Fruit fly (Drosophila melanogaster) whole organism, embryonic: ENCODE measurements around the gene Kdm2.

Source experiments
- Adf1 ChIP-seq: fragments of 200-800 bp; sonication (Bioruptor generic); IDR thresholded peaks from 2 replicates; pipeline ENCODE4 v1.3.6; 2022; ENCODE audit warnings: missing biosample characterization, missing genetic modification characterization
- Atf3 ChIP-seq: fragments of 200-800 bp; sonication (Bioruptor generic); optimal IDR thresholded peaks from 3 replicates; lab custom pipeline; 2016; ENCODE audit warnings: missing biosample characterization, missing genetic modification characterization
- Blimp-1 ChIP-seq: fragments of 200-800 bp; sonication (Bioruptor generic); optimal IDR thresholded peaks from 3 replicates; lab custom pipeline; 2018; ENCODE audit warnings: missing biosample characterization, missing genetic modification characterization, mild to moderate bottlenecking, moderate library complexity, missing genetic modification reagents
- CG10274 ChIP-seq: fragments of 200-800 bp; sonication (Bioruptor generic); optimal IDR thresholded peaks from 3 replicates; lab custom pipeline; 2017; ENCODE audit warnings: missing biosample characterization, mild to moderate bottlenecking, missing genetic modification characterization
- CG10543 ChIP-seq: fragments of 200-800 bp; sonication (Bioruptor generic); optimal IDR thresholded peaks from 3 replicates; lab custom pipeline; 2017; ENCODE audit warnings: missing biosample characterization, mild to moderate bottlenecking, missing genetic modification characterization, moderate library complexity
- CG11247 ChIP-seq: fragments of 200-800 bp; sonication (Bioruptor generic); IDR thresholded peaks from 2 replicates; pipeline ENCODE4 v1.3.6; 2022; ENCODE audit warnings: missing biosample characterization, missing genetic modification characterization
- CG11560 ChIP-seq: fragments of 200-800 bp; sonication (Bioruptor generic); IDR thresholded peaks from 3 replicates; pipeline ENCODE4 v1.3.6; 2022; ENCODE audit warnings: missing biosample characterization, missing genetic modification characterization
- CG15696 ChIP-seq: fragments of 200-800 bp; sonication (Bioruptor generic); optimal IDR thresholded peaks from 2 replicates; lab custom pipeline; 2019; ENCODE audit warnings: missing biosample characterization, mild to moderate bottlenecking, missing genetic modification characterization, moderate library complexity
- CG16779 ChIP-seq: fragments of 200-800 bp; sonication (Bioruptor generic); IDR thresholded peaks from 2 replicates; pipeline ENCODE4 v1.3.6; 2022; ENCODE audit warnings: missing biosample characterization, missing genetic modification characterization
- CG17186 ChIP-seq: fragments of 200-800 bp; sonication (Bioruptor generic); optimal IDR thresholded peaks from 3 replicates; lab custom pipeline; 2017; ENCODE audit warnings: missing biosample characterization, missing genetic modification reagents, missing genetic modification characterization
- CG17328 ChIP-seq: fragments of 200-800 bp; sonication (Bioruptor generic); IDR thresholded peaks from 2 replicates; pipeline ENCODE4 v1.3.6; 2022; ENCODE audit warnings: missing biosample characterization, missing genetic modification characterization
- CG2116 ChIP-seq: fragments of 200-800 bp; sonication (Bioruptor generic); optimal IDR thresholded peaks from 3 replicates; lab custom pipeline; 2018; ENCODE audit warnings: missing biosample characterization, mild to moderate bottlenecking, missing genetic modification characterization
- CG30431 ChIP-seq: fragments of 200-800 bp; sonication (Bioruptor generic); optimal IDR thresholded peaks from 2 replicates; lab custom pipeline; 2017; ENCODE audit warnings: missing biosample characterization, missing genetic modification characterization
- CG31441 ChIP-seq: fragments of 200-800 bp; sonication (Bioruptor generic); IDR thresholded peaks from 2 replicates; pipeline ENCODE4 v1.3.6; 2022; ENCODE audit warnings: missing biosample characterization, missing genetic modification characterization
- CG33213 ChIP-seq: fragments of 200-800 bp; sonication (Bioruptor generic); optimal IDR thresholded peaks from 3 replicates; lab custom pipeline; 2016; ENCODE audit warnings: missing biosample characterization, missing genetic modification characterization
- CG34376 ChIP-seq: fragments of 200-800 bp; sonication (Bioruptor generic); optimal IDR thresholded peaks from 2 replicates; lab custom pipeline; 2018; ENCODE audit warnings: missing biosample characterization, mild to moderate bottlenecking, missing genetic modification characterization
- CG34422 ChIP-seq: fragments of 200-800 bp; sonication (Bioruptor generic); IDR thresholded peaks from 3 replicates; pipeline ENCODE4 v1.3.6; 2022; ENCODE audit warnings: missing biosample characterization, missing genetic modification characterization
- CG3995 ChIP-seq: fragments of 200-800 bp; sonication (Bioruptor generic); optimal IDR thresholded peaks from 3 replicates; lab custom pipeline; 2016; ENCODE audit warnings: missing biosample characterization, missing genetic modification characterization
- CG4282 ChIP-seq: fragments of 200-800 bp; sonication (Bioruptor generic); optimal IDR thresholded peaks from 2 replicates; lab custom pipeline; 2016; ENCODE audit warnings: missing biosample characterization, missing genetic modification characterization
- CG7372 ChIP-seq: fragments of 200-800 bp; sonication (Bioruptor generic); IDR thresholded peaks from 2 replicates; pipeline ENCODE4 v1.3.6; 2022; ENCODE audit warnings: missing biosample characterization, missing genetic modification characterization
- CG7987 ChIP-seq: fragments of 200-800 bp; sonication (Bioruptor generic); optimal IDR thresholded peaks from 2 replicates; lab custom pipeline; 2018; ENCODE audit warnings: missing biosample characterization, mild to moderate bottlenecking, missing genetic modification characterization, moderate library complexity
- CG8281 ChIP-seq: fragments of 200-800 bp; sonication (Bioruptor generic); optimal IDR thresholded peaks from 2 replicates; lab custom pipeline; 2018; ENCODE audit warnings: missing biosample characterization, mild to moderate bottlenecking, missing genetic modification characterization, moderate library complexity
- CG8290 ChIP-seq, 3 experiments: fragments of 200-800 bp; sonication (Bioruptor generic); optimal IDR thresholded peaks; 2 replicates each; lab custom pipeline; 2016 to 2019; ENCODE audit warnings: missing biosample characterization in 3 of 3, missing genetic modification characterization in 3 of 3, mild to moderate bottlenecking in 2 of 3, moderate library complexity in 1 of 3
- CkIIα-i1 ChIP-seq: fragments of 200-800 bp; sonication (Bioruptor generic); IDR thresholded peaks from 2 replicates; pipeline ENCODE4 v1.3.6; 2022; ENCODE audit warnings: missing biosample characterization, missing genetic modification characterization
- Deaf1 ChIP-seq: fragments of 200-800 bp; optimal IDR thresholded peaks from 3 replicates; lab custom pipeline; 2019; ENCODE audit warnings: missing biosample characterization, mild to moderate bottlenecking, missing genetic modification characterization, moderate library complexity
- E2f1 ChIP-seq: fragments of 200-800 bp; sonication (Bioruptor generic); IDR thresholded peaks from 2 replicates; pipeline ENCODE4 v1.3.6; 2022; ENCODE audit warnings: missing biosample characterization, missing genetic modification characterization
- Gsc ChIP-seq: fragments of 200-800 bp; sonication (Bioruptor generic); IDR thresholded peaks from 2 replicates; pipeline ENCODE4 v1.3.6; 2022; ENCODE audit warnings: missing biosample characterization, missing genetic modification characterization
- H2.0 ChIP-seq: fragments of 200-800 bp; sonication (Bioruptor generic); IDR thresholded peaks from 2 replicates; pipeline ENCODE4 v1.3.6; 2022; ENCODE audit warnings: missing biosample characterization, missing genetic modification characterization
- Jarid2 ChIP-seq: fragments of 200-800 bp; sonication (Bioruptor generic); optimal IDR thresholded peaks from 3 replicates; lab custom pipeline; 2017; ENCODE audit warnings: mild to moderate bottlenecking, missing biosample characterization, missing genetic modification reagents, missing genetic modification characterization
- Nf-YA ChIP-seq: fragments of 200-800 bp; sonication (Bioruptor generic); IDR thresholded peaks from 2 replicates; pipeline ENCODE4 v1.3.6; 2022; ENCODE audit warnings: missing biosample characterization, missing genetic modification characterization
- Opbp ChIP-seq: fragments of 200-800 bp; sonication (Bioruptor generic); IDR thresholded peaks from 3 replicates; pipeline ENCODE4 v1.3.6; 2022; ENCODE audit warnings: missing biosample characterization, missing genetic modification characterization; ENCODE audit not compliant: partially characterized antibody
- Six4 ChIP-seq: fragments of 200-800 bp; sonication (Bioruptor generic); optimal IDR thresholded peaks from 2 replicates; lab custom pipeline; 2016; ENCODE audit warnings: missing biosample characterization, missing genetic modification characterization
- Ssrp ChIP-seq: fragments of 200-800 bp; sonication (Bioruptor generic); optimal IDR thresholded peaks from 2 replicates; lab custom pipeline; 2018; ENCODE audit warnings: missing biosample characterization, mild to moderate bottlenecking, missing genetic modification characterization, moderate library complexity
- bbx ChIP-seq: fragments of 200-800 bp; sonication (Bioruptor generic); IDR thresholded peaks from 2 replicates; pipeline ENCODE4 v1.3.6; 2022; ENCODE audit warnings: missing biosample characterization, missing genetic modification characterization; ENCODE audit not compliant: partially characterized antibody
- cas ChIP-seq: fragments of 200-800 bp; sonication (Bioruptor generic); IDR thresholded peaks from 2 replicates; pipeline ENCODE4 v1.3.6; 2022; ENCODE audit warnings: missing biosample characterization, missing genetic modification characterization
- chm ChIP-seq: fragments of 200-800 bp; sonication (Bioruptor generic); IDR thresholded peaks from 2 replicates; pipeline ENCODE4 v1.3.6; 2022; ENCODE audit warnings: missing biosample characterization, missing genetic modification characterization
- da ChIP-seq: fragments of 200-800 bp; sonication (Bioruptor generic); optimal IDR thresholded peaks from 2 replicates; lab custom pipeline; 2016; ENCODE audit warnings: missing biosample characterization, missing genetic modification characterization
- eyg ChIP-seq: fragments of 200-800 bp; sonication (Bioruptor generic); optimal IDR thresholded peaks from 3 replicates; lab custom pipeline; 2016; ENCODE audit warnings: missing biosample characterization, missing genetic modification characterization
- fd96Cb ChIP-seq: fragments of 200-800 bp; sonication (Bioruptor generic); optimal IDR thresholded peaks from 2 replicates; lab custom pipeline; 2018; ENCODE audit warnings: missing biosample characterization, mild to moderate bottlenecking, missing genetic modification characterization, moderate library complexity
- gem ChIP-seq: fragments of 200-800 bp; sonication (Bioruptor generic); optimal IDR thresholded peaks from 2 replicates; lab custom pipeline; 2019; ENCODE audit warnings: missing biosample characterization, mild to moderate bottlenecking, missing genetic modification characterization, moderate library complexity
- gsb ChIP-seq: fragments of 200-800 bp; sonication (Bioruptor generic); IDR thresholded peaks from 2 replicates; pipeline ENCODE4 v1.3.6; 2022; ENCODE audit warnings: missing biosample characterization, missing genetic modification characterization
- gsb-n ChIP-seq: fragments of 200-800 bp; sonication (Bioruptor generic); optimal IDR thresholded peaks from 3 replicates; lab custom pipeline; 2018; ENCODE audit warnings: missing biosample characterization, mild to moderate bottlenecking, missing genetic modification characterization
- maf-S ChIP-seq: fragments of 200-800 bp; sonication (Bioruptor generic); optimal IDR thresholded peaks from 2 replicates; lab custom pipeline; 2016; ENCODE audit warnings: missing biosample characterization, missing genetic modification characterization
- mirr ChIP-seq: fragments of 200-800 bp; sonication (Bioruptor generic); optimal IDR thresholded peaks from 3 replicates; lab custom pipeline; 2018; ENCODE audit warnings: missing biosample characterization, mild to moderate bottlenecking, missing genetic modification characterization
- psq ChIP-seq: fragments of 200-800 bp; sonication (Bioruptor generic); optimal IDR thresholded peaks from 2 replicates; lab custom pipeline; 2017; ENCODE audit warnings: missing biosample characterization, missing genetic modification characterization
- pum ChIP-seq: fragments of 200-800 bp; sonication (Bioruptor generic); optimal IDR thresholded peaks from 2 replicates; lab custom pipeline; 2016; ENCODE audit warnings: missing biosample characterization, missing genetic modification characterization
- so ChIP-seq: fragments of 200-800 bp; sonication (Bioruptor generic); IDR thresholded peaks from 3 replicates; pipeline ENCODE4 v1.3.6; 2022; ENCODE audit warnings: missing biosample characterization, missing genetic modification characterization
- tna ChIP-seq: fragments of 200-800 bp; sonication (Bioruptor generic); IDR thresholded peaks from 2 replicates; pipeline ENCODE4 v1.3.6; 2022; ENCODE audit warnings: missing biosample characterization, missing genetic modification characterization; ENCODE audit not compliant: partially characterized antibody
- vnd ChIP-seq: fragments of 200-800 bp; sonication (Bioruptor generic); IDR thresholded peaks from 3 replicates; pipeline ENCODE4 v1.3.6; 2022; ENCODE audit warnings: missing biosample characterization, missing genetic modification characterization; ENCODE audit not compliant: partially characterized antibody
- wor ChIP-seq: fragments of 200-800 bp; sonication (Bioruptor generic); IDR thresholded peaks from 2 replicates; pipeline ENCODE4 v1.3.6; 2022; ENCODE audit warnings: missing biosample characterization, missing genetic modification characterization
- zen ChIP-seq: fragments of 200-800 bp; sonication (Bioruptor generic); optimal IDR thresholded peaks from 3 replicates; lab custom pipeline; 2018; ENCODE audit warnings: missing biosample characterization, mild to moderate bottlenecking, missing genetic modification characterization, moderate library complexity

Gene Kdm2

DNA sequence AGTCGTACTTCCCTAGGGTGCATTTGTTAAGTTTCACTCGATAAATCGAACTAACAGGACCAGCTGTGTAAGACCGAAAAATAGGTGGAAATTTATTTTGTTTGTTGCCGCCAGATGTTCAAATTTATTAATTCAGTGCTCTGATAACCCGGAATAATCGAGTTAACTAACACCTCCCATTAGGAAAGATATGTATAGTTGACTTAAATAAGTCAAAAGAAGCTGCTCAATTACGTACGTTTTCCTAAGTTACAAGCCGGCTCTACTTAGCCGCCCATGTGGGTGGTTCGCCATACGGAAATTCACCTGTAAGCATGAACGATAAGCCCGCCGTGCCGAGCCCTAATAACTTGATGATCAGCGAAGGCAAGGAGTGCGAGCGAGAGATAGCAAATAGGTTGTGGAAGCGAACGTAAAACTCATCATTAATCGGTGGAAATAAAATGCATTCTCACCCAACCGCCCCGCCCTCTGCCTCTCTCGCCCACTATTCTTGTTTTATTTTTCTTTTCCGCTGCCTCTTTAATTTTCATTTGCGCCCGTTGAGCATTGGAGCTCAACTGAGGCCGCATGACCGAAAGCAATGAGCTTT lies 1.7 kb downstream of the Kdm2 start (continued):
- TF ChIP-seq bbx (no peak), pum (GFP tag; lab: Kevin White, UChicago) (no peak), E2f1 (GFP tag; lab: Robert Waterston, UW) (no peak), CG10274 (GFP tag; lab: Kevin White, UChicago) (peak; percentile 9), cas (GFP tag; lab: Robert Waterston, UW) (no peak), gsb (GFP tag; lab: Robert Waterston, UW) (no peak), da (GFP tag; lab: Kevin White, UChicago) (no peak), CG33213 (GFP tag; lab: Kevin White, UChicago) (no peak), Jarid2 (GFP tag; lab: Kevin White, UChicago) (no peak), CG7987 (no peak), CG7372 (GFP tag; lab: Robert Waterston, UW) (no peak), tna (GFP tag; lab: Robert Waterston, UW) (no peak), CG30431 (GFP tag; lab: Kevin White, UChicago) (peak; percentile 8), vnd (no peak), CG3995 (GFP tag; lab: Kevin White, UChicago) (peak; percentile 8), maf-S (GFP tag; lab: Kevin White, UChicago) (peak; percentile 48), H2.0 (GFP tag; lab: Robert Waterston, UW) (no peak), Adf1 (GFP tag; lab: Robert Waterston, UW) (no peak), CG31441 (GFP tag; lab: Robert Waterston, UW) (no peak), Gsc (GFP tag; lab: Robert Waterston, UW) (no peak), gem (tag; lab: Kevin White, UChicago) (peak; percentile 67), mirr (no peak), wor (no peak), eyg (GFP tag; lab: Kevin White, UChicago) (no peak), chm (GFP tag; lab: Robert Waterston, UW) (no peak), fd96Cb (tag; lab: Kevin White, UChicago) (peak; percentile 65), CG11247 (GFP tag; lab: Robert Waterston, UW) (no peak), Nf-YA (GFP tag; lab: Robert Waterston, UW) (no peak), CG10543 (GFP tag; lab: Kevin White, UChicago) (no peak), CG2116 (GFP tag; lab: Kevin White, UChicago) (no peak), CG4282 (GFP tag; lab: Kevin White, UChicago) (peak; percentile 7), CG15696 (tag; lab: Kevin White, UChicago) (peak; percentile 23), so (GFP tag; lab: Robert Waterston, UW) (no peak), Atf3 (GFP tag; lab: Kevin White, UChicago) (no peak), gsb-n (tag; lab: Kevin White, UChicago) (no peak), CG16779 (GFP tag; lab: Robert Waterston, UW) (no peak), Six4 (GFP tag; lab: Kevin White, UChicago) (no peak), CG8290 (GFP tag; optimal IDR thresholded peaks at IDR 0.05; lab: Kevin White, UChicago) (no peak), CG8290 (tag; optimal IDR thresholded peaks at IDR 0.05; lab: Kevin White, UChicago) (peak in 1 of 2 experiments; percentile 21), CG17328 (GFP tag; lab: Robert Waterston, UW) (no peak), CkIIα-i1 (GFP tag; lab: Robert Waterston, UW) (no peak), CG17186 (GFP tag; lab: Kevin White, UChicago) (no peak), CG11560 (tag; lab: Robert Waterston, UW) (no peak), CG34376 (no peak), Ssrp (tag; lab: Kevin White, UChicago) (peak; percentile 38), CG34422 (GFP tag; lab: Robert Waterston, UW) (no peak), Deaf1 (tag; lab: Kevin White, UChicago) (no peak), Blimp-1 (no peak), Opbp (GFP tag; lab: Robert Waterston, UW) (no peak), CG8281 (tag; lab: Kevin White, UChicago) (peak; percentile 18), psq (GFP tag; lab: Kevin White, UChicago) (no peak), zen (tag; lab: Kevin White, UChicago) (peak; percentile 13)
